Worm (Caenorhabditis elegans): ENCODE measurements around the gene M01F1.8.

DNA sequence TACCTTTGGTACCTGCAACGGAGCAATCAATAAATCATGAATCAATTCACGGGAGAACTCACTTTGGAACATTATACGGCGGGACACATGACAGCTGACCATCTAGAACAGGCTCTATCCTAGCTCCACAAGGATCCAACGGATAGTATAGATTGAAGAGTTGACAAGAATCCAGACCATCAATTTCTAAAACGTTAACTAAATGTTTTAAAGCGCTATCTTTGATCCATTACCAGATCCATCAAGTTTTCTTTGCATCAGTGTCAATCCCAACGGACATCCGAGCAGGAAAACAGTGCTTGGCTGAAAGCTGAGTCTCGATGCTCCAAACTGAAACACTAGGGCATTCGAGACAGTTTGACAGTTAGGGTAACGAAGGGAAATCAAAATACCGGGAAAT is 21.0 kb upstream of the M01F1.8 start:
- TF ChIP-seq snpc-4 (tag; optimal IDR thresholded peaks at IDR 0.05) (no peak), sma-3 (GFP tag; optimal IDR thresholded peaks at IDR 0.05) (no peak), dmd-4 (tag; optimal IDR thresholded peaks at IDR 0.05) (no peak), nhr-237 (tag; optimal IDR thresholded peaks at IDR 0.05) (no peak), zag-1 (tag; optimal IDR thresholded peaks at IDR 0.05) (no peak), ceh-82 (tag; optimal IDR thresholded peaks at IDR 0.05) (no peak), ztf-11 (tag; optimal IDR thresholded peaks at IDR 0.05) (no peak), crh-2 (tag; optimal IDR thresholded peaks at IDR 0.05) (no peak), lin-39 (tag; optimal IDR thresholded peaks at IDR 0.05) (no peak), ZK546.5 (tag; optimal IDR thresholded peaks at IDR 0.05) (no peak), mdl-1 (tag; optimal IDR thresholded peaks at IDR 0.05) (no peak), elt-3 (tag; optimal IDR thresholded peaks at IDR 0.05) (no peak), lsy-2 (tag; optimal IDR thresholded peaks at IDR 0.05) (no peak)

Measured in whole organism, L2 larva.